Worm (Caenorhabditis elegans) whole organism, early embryonic: ENCODE measurements around the gene F36D3.1.

Experiments used
- ceh-13 ChIP-seq: fragments of 200-800 bp; sonication (Bioruptor generic); optimal IDR thresholded peaks from 2 replicates; lab custom pipeline; 2018; ENCODE audit warnings: mild to moderate bottlenecking, missing genetic modification characterization, missing compliant biosample characterization
- ets-7 ChIP-seq: sonication (generic microtip); optimal IDR thresholded peaks from 2 replicates; lab custom pipeline; 2016; ENCODE audit warnings: missing genotype, missing genetic modification characterization, missing compliant biosample characterization
- sea-1 ChIP-seq: fragments of 200-800 bp; sonication (Bioruptor generic); conservative IDR thresholded peaks from 2 replicates; pipeline ENCODE4 v1.3.6; 2022; ENCODE audit warnings: missing genetic modification characterization, missing compliant biosample characterization
- tbx-37 ChIP-seq: fragments of 200-800 bp; sonication (Bioruptor generic); conservative IDR thresholded peaks from 2 replicates; pipeline ENCODE4 v1.3.6; 2022; ENCODE audit warnings: missing genetic modification reagents, missing genetic modification characterization, missing compliant biosample characterization

ce11 chrV:16505828-16506227 is 6.7 kb downstream of the F36D3.1 start, which contains the start of gene nhr-54:
- TF ChIP-seq sea-1 (GFP tag; lab: Robert Waterston, UW) (no peak), ceh-13 (GFP tag; lab: Kevin White, UChicago) (no peak), tbx-37 (no peak), ets-7 (tag; lab: Kevin White, UChicago) (no peak)
